Fruit fly (Drosophila melanogaster): Measurements from ENCODE around the gene ear.

Gene ear

DNA sequence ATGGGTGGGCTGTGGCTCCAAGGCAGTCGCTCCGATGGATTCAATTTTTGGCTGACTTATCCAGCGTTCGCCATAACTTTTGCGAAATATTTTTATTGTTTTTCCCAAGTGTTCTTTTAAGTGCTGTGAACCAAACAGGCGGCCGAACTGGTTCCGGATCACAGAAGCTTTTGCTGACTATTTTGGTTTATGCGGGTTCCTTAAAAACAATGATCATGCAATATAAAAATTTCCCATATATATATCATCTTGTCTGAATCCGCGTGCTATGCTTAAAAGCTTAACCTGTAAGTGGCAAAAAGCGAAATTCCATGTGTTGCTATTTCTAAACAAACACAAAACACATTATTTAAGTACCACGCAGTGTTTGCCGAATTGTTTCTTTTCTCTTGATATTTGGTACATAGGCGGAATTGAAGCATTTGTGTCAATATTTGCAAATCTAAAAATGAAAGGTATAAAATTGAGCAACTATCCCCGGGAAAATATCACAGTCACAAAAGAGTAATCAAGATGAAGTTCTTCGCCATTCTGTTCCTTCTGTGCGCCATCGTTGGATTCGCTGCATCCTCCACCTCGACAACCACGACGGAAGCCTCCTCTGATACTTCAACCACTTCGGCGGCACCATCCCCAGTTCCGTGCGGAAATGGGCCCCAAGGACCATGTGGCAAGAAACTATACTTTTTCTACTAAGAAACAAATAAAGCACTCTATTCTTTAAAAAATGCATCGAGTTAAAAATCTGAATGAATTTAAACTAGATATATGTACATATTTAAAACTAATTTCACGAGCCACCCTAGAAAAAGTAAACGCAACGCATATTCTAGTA lies 427 bp upstream of the ear start, which contains the start of the genes CG6276 and CG44040 (continued):
- TF ChIP-seq az2 (GFP tag; optimal IDR thresholded peaks at IDR 0.05) (peak; percentile 27), CG14965 (GFP tag; optimal IDR thresholded peaks at IDR 0.05; ENCODE audit: borderline replicate concordance) (no peak), dmrt11E (tag; optimal IDR thresholded peaks at IDR 0.05) (no peak), CG2678 (tag; optimal IDR thresholded peaks at IDR 0.05) (peak; percentile 65), CG6654 (GFP tag; optimal IDR thresholded peaks at IDR 0.05) (no peak), CG9932 (GFP tag; IDR thresholded peaks at IDR 0.05) (peak; percentile 57), hth (optimal IDR thresholded peaks at IDR 0.05) (no peak), ara (GFP tag; IDR thresholded peaks at IDR 0.05) (0 out of 2 replicates have a peak, but pooled peaks have one; percentile 4), Ptx1 (GFP tag; IDR thresholded peaks at IDR 0.05) (peak; percentile 40; the same call in 1 of the 2 replicates), Bdp1 (GFP tag; optimal IDR thresholded peaks at IDR 0.05) (no peak), CG2116 (GFP tag; optimal IDR thresholded peaks at IDR 0.05) (peak; percentile 24), CG10209 (GFP tag; optimal IDR thresholded peaks at IDR 0.05) (peak; percentile 43), br (optimal IDR thresholded peaks at IDR 0.05) (no peak), CG17186 (GFP tag; optimal IDR thresholded peaks at IDR 0.05) (no peak), hbn (GFP tag; IDR thresholded peaks at IDR 0.05; ENCODE audit: partially characterized antibody) (no peak), seq (GFP tag; IDR thresholded peaks at IDR 0.05) (no peak), shn (GFP tag; optimal IDR thresholded peaks at IDR 0.05) (no peak), CTCF (GFP tag; optimal IDR thresholded peaks at IDR 0.05) (no peak), amos (GFP tag; IDR thresholded peaks at IDR 0.05; ENCODE audit: partially characterized antibody) (peak; percentile 19; the same call in 1 of the 2 replicates), CG12744 (GFP tag; optimal IDR thresholded peaks at IDR 0.05) (peak; percentile 34), her (GFP tag; optimal IDR thresholded peaks at IDR 0.05) (peak; percentile 4), CG11247 (GFP tag; IDR thresholded peaks at IDR 0.05) (0 out of 2 replicates have a peak, but pooled peaks have one; percentile 16), Blimp-1 (GFP tag; optimal IDR thresholded peaks at IDR 0.05) (peak; percentile 13), CG3281 (GFP tag; optimal IDR thresholded peaks at IDR 0.05) (peak; percentile 70), bab2 (GFP tag; optimal IDR thresholded peaks at IDR 0.05) (peak; percentile 24), CG16813 (GFP tag; IDR thresholded peaks at IDR 0.05; ENCODE audit: partially characterized antibody) (no peak), lab (GFP tag; optimal IDR thresholded peaks at IDR 0.05) (peak; percentile 76), Side (GFP tag; optimal IDR thresholded peaks at IDR 0.05) (peak; percentile 6), ssp (GFP tag; IDR thresholded peaks at IDR 0.05) (no peak), Vsx1 (GFP tag; optimal IDR thresholded peaks at IDR 0.05) (no peak), mld (GFP tag; IDR thresholded peaks at IDR 0.05; ENCODE audit: partially characterized antibody) (no peak), Hr78 (GFP tag; optimal IDR thresholded peaks at IDR 0.05) (no peak), nau (GFP tag; optimal IDR thresholded peaks at IDR 0.05) (no peak), Med (GFP tag) (peak; percentile 94), Poxn (GFP tag; IDR thresholded peaks at IDR 0.05) (no peak), Xrp1 (GFP tag; IDR thresholded peaks at IDR 0.05) (peak; percentile 52; the same call in 1 of the 2 replicates), NC2α (GFP tag; optimal IDR thresholded peaks at IDR 0.05) (no peak), CG11695 (GFP tag; IDR thresholded peaks at IDR 0.05) (peak; percentile 6; the same call in 1 of the 3 replicates), pum (GFP tag; optimal IDR thresholded peaks at IDR 0.05) (peak; percentile 33), Antp (GFP tag; optimal IDR thresholded peaks at IDR 0.05) (peak; percentile 32), CG18619 (GFP tag; optimal IDR thresholded peaks at IDR 0.05) (peak; percentile 30), CG7357 (GFP tag; IDR thresholded peaks at IDR 0.05) (no peak), CG17385 (GFP tag; optimal IDR thresholded peaks at IDR 0.05) (no peak), CG32532 (GFP tag; IDR thresholded peaks at IDR 0.05) (peak; percentile 68), CG10565 (GFP tag; optimal IDR thresholded peaks at IDR 0.05) (no peak), eyg (GFP tag; optimal IDR thresholded peaks at IDR 0.05) (no peak), tio (GFP tag; optimal IDR thresholded peaks at IDR 0.05) (no peak), Ravus (GFP tag; IDR thresholded peaks at IDR 0.05) (no peak), CG9437 (GFP tag; optimal IDR thresholded peaks at IDR 0.05) (peak; percentile 51), trh (GFP tag; optimal IDR thresholded peaks at IDR 0.05) (no peak)
